Fruit fly (Drosophila melanogaster) whole organism, embryonic: Measurements from ENCODE around the gene CG5160.
A peak's percentile ranks its signal among the peaks of the same experiment; 100 is the strongest.

Experiments
- Asciz ChIP-seq: fragments of 200-800 bp; sonication (Bioruptor generic); optimal IDR thresholded peaks from 2 replicates; lab custom pipeline; 2017; ENCODE audit warnings: missing biosample characterization, mild to moderate bottlenecking, missing genetic modification characterization, missing genetic modification reagents
- Bteb2 ChIP-seq: fragments of 200-800 bp; sonication (Bioruptor generic); optimal IDR thresholded peaks from 2 replicates; lab custom pipeline; 2016; ENCODE audit warnings: missing biosample characterization, missing genetic modification characterization
- C15 ChIP-seq: fragments of 200-800 bp; sonication (Bioruptor generic); IDR thresholded peaks from 3 replicates; pipeline ENCODE4 v1.3.6; 2022; ENCODE audit warnings: missing biosample characterization, missing genetic modification characterization
- CG10654 ChIP-seq: fragments of 200-800 bp; sonication (Bioruptor generic); optimal IDR thresholded peaks from 2 replicates; lab custom pipeline; 2016; ENCODE audit warnings: missing biosample characterization, missing genetic modification characterization
- CG11560 ChIP-seq: fragments of 200-800 bp; sonication (Bioruptor generic); IDR thresholded peaks from 3 replicates; pipeline ENCODE4 v1.3.6; 2022; ENCODE audit warnings: missing biosample characterization, missing genetic modification characterization
- CG12155 ChIP-seq: fragments of 200-800 bp; sonication (Bioruptor generic); optimal IDR thresholded peaks from 3 replicates; lab custom pipeline; 2016; ENCODE audit warnings: missing biosample characterization, missing genetic modification characterization
- CG12942 ChIP-seq: fragments of 200-800 bp; sonication (Bioruptor generic); optimal IDR thresholded peaks from 3 replicates; lab custom pipeline; 2016; ENCODE audit warnings: missing biosample characterization, missing genetic modification characterization
- CG17328 ChIP-seq: fragments of 200-800 bp; sonication (Bioruptor generic); IDR thresholded peaks from 2 replicates; pipeline ENCODE4 v1.3.6; 2022; ENCODE audit warnings: missing biosample characterization, missing genetic modification characterization
- CG17361 ChIP-seq: fragments of 200-800 bp; sonication (Bioruptor generic); IDR thresholded peaks from 3 replicates; pipeline ENCODE4 v1.3.6; 2022; ENCODE audit warnings: missing biosample characterization, missing genetic modification characterization
- CG3065 ChIP-seq: fragments of 200-800 bp; sonication (Bioruptor generic); optimal IDR thresholded peaks from 2 replicates; lab custom pipeline; 2016; ENCODE audit warnings: missing biosample characterization, missing genetic modification characterization
- CG31224 ChIP-seq: fragments of 200-800 bp; sonication (Bioruptor generic); IDR thresholded peaks from 2 replicates; pipeline ENCODE4 v1.3.6; 2022; ENCODE audit warnings: missing biosample characterization, missing genetic modification characterization
- CG5953 ChIP-seq: fragments of 200-800 bp; sonication (Bioruptor generic); IDR thresholded peaks from 2 replicates; pipeline ENCODE4 v1.3.6; 2022; ENCODE audit warnings: missing biosample characterization, missing genetic modification characterization
- CG8765 ChIP-seq: fragments of 200-800 bp; sonication (Bioruptor generic); IDR thresholded peaks from 2 replicates; pipeline ENCODE4 v1.3.6; 2022; ENCODE audit warnings: missing biosample characterization, missing genetic modification characterization
- Dip3 ChIP-seq: fragments of 200-800 bp; sonication (Bioruptor generic); optimal IDR thresholded peaks from 3 replicates; lab custom pipeline; 2016; ENCODE audit warnings: missing biosample characterization, missing genetic modification characterization
- E2f1 ChIP-seq: fragments of 200-800 bp; sonication (Bioruptor generic); IDR thresholded peaks from 2 replicates; pipeline ENCODE4 v1.3.6; 2022; ENCODE audit warnings: missing biosample characterization, missing genetic modification characterization
- Elba2 ChIP-seq: fragments of 200-800 bp; sonication (Bioruptor generic); optimal IDR thresholded peaks from 3 replicates; lab custom pipeline; 2016; ENCODE audit warnings: missing biosample characterization, missing genetic modification characterization
- Fer2 ChIP-seq: fragments of 200-800 bp; sonication (Bioruptor generic); optimal IDR thresholded peaks from 2 replicates; lab custom pipeline; 2018; ENCODE audit warnings: missing biosample characterization, mild to moderate bottlenecking, missing genetic modification characterization, moderate library complexity
- Hey ChIP-seq: fragments of 200-800 bp; sonication (Bioruptor generic); optimal IDR thresholded peaks from 3 replicates; lab custom pipeline; 2018; ENCODE audit warnings: missing biosample characterization, mild to moderate bottlenecking, missing genetic modification characterization
- Hmx ChIP-seq: fragments of 200-800 bp; sonication (Bioruptor generic); optimal IDR thresholded peaks from 2 replicates; lab custom pipeline; 2016; ENCODE audit warnings: missing biosample characterization, missing genetic modification characterization
- Hr39 ChIP-seq: fragments of >200 bp; optimal IDR thresholded peaks from 2 replicates; lab custom pipeline; 2017
- MESR4 ChIP-seq: fragments of 200-800 bp; sonication (Bioruptor generic); optimal IDR thresholded peaks from 2 replicates; lab custom pipeline; 2018; ENCODE audit warnings: missing biosample characterization, mild to moderate bottlenecking, missing genetic modification characterization, moderate library complexity
- NfI ChIP-seq: fragments of 200-800 bp; sonication (Bioruptor generic); optimal IDR thresholded peaks from 3 replicates; lab custom pipeline; 2018; ENCODE audit warnings: missing biosample characterization, mild to moderate bottlenecking, missing genetic modification characterization, moderate library complexity
- Oaz ChIP-seq: fragments of 200-800 bp; sonication (Bioruptor generic); IDR thresholded peaks from 2 replicates; pipeline ENCODE4 v1.3.6; 2022; ENCODE audit warnings: missing biosample characterization, missing genetic modification characterization
- Opbp ChIP-seq: fragments of 200-800 bp; sonication (Bioruptor generic); IDR thresholded peaks from 3 replicates; pipeline ENCODE4 v1.3.6; 2022; ENCODE audit warnings: missing biosample characterization, missing genetic modification characterization; ENCODE audit not compliant: partially characterized antibody
- Sin3A ChIP-seq: fragments of >200 bp; optimal IDR thresholded peaks from 2 replicates; lab custom pipeline; 2018
- Xrp1 ChIP-seq: fragments of 200-800 bp; sonication (Bioruptor generic); IDR thresholded peaks from 2 replicates; pipeline ENCODE4 v1.3.6; 2022; ENCODE audit warnings: missing biosample characterization, missing genetic modification characterization
- al ChIP-seq: fragments of 200-800 bp; sonication (Bioruptor generic); IDR thresholded peaks from 2 replicates; pipeline ENCODE4 v1.3.6; 2022; ENCODE audit warnings: missing biosample characterization, missing genetic modification characterization
- ap ChIP-seq: fragments of 200-800 bp; sonication (Bioruptor generic); IDR thresholded peaks from 2 replicates; pipeline ENCODE4 v1.3.6; 2022; ENCODE audit warnings: missing biosample characterization, missing genetic modification characterization
- ato ChIP-seq: fragments of 200-800 bp; sonication (Bioruptor generic); IDR thresholded peaks from 2 replicates; pipeline ENCODE4 v1.3.6; 2022; ENCODE audit warnings: missing biosample characterization, missing genetic modification characterization; ENCODE audit not compliant: partially characterized antibody
- crc ChIP-seq: fragments of 200-800 bp; sonication (Bioruptor generic); optimal IDR thresholded peaks from 2 replicates; lab custom pipeline; 2016; ENCODE audit warnings: missing biosample characterization, missing genetic modification characterization
- crol ChIP-seq: fragments of 200-800 bp; sonication (Bioruptor generic); IDR thresholded peaks from 2 replicates; pipeline ENCODE4 v1.3.6; 2022; ENCODE audit warnings: missing biosample characterization, missing genetic modification characterization
- dmrt99B ChIP-seq: fragments of 200-800 bp; sonication (Bioruptor generic); optimal IDR thresholded peaks from 2 replicates; lab custom pipeline; 2018; ENCODE audit warnings: missing biosample characterization, mild to moderate bottlenecking, missing genetic modification characterization, moderate library complexity
- ham ChIP-seq: fragments of 200-800 bp; sonication (Bioruptor generic); IDR thresholded peaks from 2 replicates; pipeline ENCODE4 v1.3.6; 2022; ENCODE audit warnings: missing biosample characterization, missing genetic modification characterization
- hkb ChIP-seq, 2 experiments: fragments of 200-800 bp in 1 of 2; fragments of >200 bp in 1 of 2; sonication (Bioruptor generic) in 1 of 2; IDR thresholded peaks in 1 of 2; optimal IDR thresholded peaks in 1 of 2; 2 replicates each; pipeline versions ENCODE4 v1.3.6 to Lab custom; 2017 to 2022; ENCODE audit warnings: missing biosample characterization in 1 of 2, missing genetic modification characterization in 1 of 2
- ken ChIP-seq: fragments of 200-800 bp; sonication (Bioruptor generic); IDR thresholded peaks from 3 replicates; pipeline ENCODE4 v1.3.6; 2022; ENCODE audit warnings: missing biosample characterization, missing genetic modification characterization
- lbe ChIP-seq: fragments of 200-800 bp; sonication (Bioruptor generic); optimal IDR thresholded peaks from 2 replicates; lab custom pipeline; 2016; ENCODE audit warnings: missing biosample characterization, mild to moderate bottlenecking, missing genetic modification characterization
- lola ChIP-seq, 3 experiments: fragments of >200 bp in 2 of 3; fragments of 200-800 bp in 1 of 3; sonication (Bioruptor generic) in 1 of 3; optimal IDR thresholded peaks; 2 replicates each; lab custom pipeline; 2017 to 2019; ENCODE audit warnings: missing biosample characterization in 3 of 3, missing genetic modification characterization in 3 of 3, mild to moderate bottlenecking in 1 of 3, moderate library complexity in 1 of 3
- mld ChIP-seq: fragments of 200-800 bp; sonication (Bioruptor generic); IDR thresholded peaks from 3 replicates; pipeline ENCODE4 v1.3.6; 2022; ENCODE audit warnings: missing biosample characterization, missing genetic modification characterization; ENCODE audit not compliant: partially characterized antibody
- nerfin-1 ChIP-seq: fragments of 200-800 bp; sonication (Bioruptor generic); optimal IDR thresholded peaks from 3 replicates; lab custom pipeline; 2019; ENCODE audit warnings: missing biosample characterization, mild to moderate bottlenecking, missing genetic modification characterization, moderate library complexity
- nmo ChIP-seq: fragments of 200-800 bp; sonication (Bioruptor generic); optimal IDR thresholded peaks from 2 replicates; lab custom pipeline; 2018; ENCODE audit warnings: missing biosample characterization, mild to moderate bottlenecking, missing genetic modification characterization, moderate library complexity
- prd ChIP-seq, 3 experiments: fragments of >200 bp in 2 of 3; fragments of 200-800 bp in 1 of 3; sonication (Bioruptor generic) in 1 of 3; optimal IDR thresholded peaks in 2 of 3; IDR thresholded peaks in 1 of 3; 2 replicates in 2 of 3; 3 replicates in 1 of 3; pipeline versions ENCODE4 v1.3.6 to Lab custom; 2017 to 2022; ENCODE audit warnings: missing biosample characterization in 1 of 3, missing genetic modification characterization in 1 of 3
- psq ChIP-seq: fragments of 200-800 bp; sonication (Bioruptor generic); optimal IDR thresholded peaks from 2 replicates; lab custom pipeline; 2017; ENCODE audit warnings: missing biosample characterization, missing genetic modification characterization
- pum ChIP-seq: fragments of 200-800 bp; sonication (Bioruptor generic); optimal IDR thresholded peaks from 2 replicates; lab custom pipeline; 2016; ENCODE audit warnings: missing biosample characterization, missing genetic modification characterization
- sisA ChIP-seq: fragments of 200-800 bp; sonication (Bioruptor generic); IDR thresholded peaks from 2 replicates; pipeline ENCODE4 v1.3.6; 2022; ENCODE audit warnings: missing biosample characterization, missing genetic modification characterization
- slou ChIP-seq: fragments of 200-800 bp; sonication (Bioruptor generic); optimal IDR thresholded peaks from 3 replicates; lab custom pipeline; 2016; ENCODE audit warnings: missing biosample characterization, missing genetic modification characterization
- tna ChIP-seq: fragments of 200-800 bp; sonication (Bioruptor generic); IDR thresholded peaks from 2 replicates; pipeline ENCODE4 v1.3.6; 2022; ENCODE audit warnings: missing biosample characterization, missing genetic modification characterization; ENCODE audit not compliant: partially characterized antibody
- vfl ChIP-seq: fragments of 200-800 bp; sonication (Bioruptor generic); optimal IDR thresholded peaks from 2 replicates; lab custom pipeline; 2016; ENCODE audit warnings: missing biosample characterization, missing genetic modification characterization
- zen2 ChIP-seq: fragments of 200-800 bp; sonication (Bioruptor generic); IDR thresholded peaks from 3 replicates; pipeline ENCODE4 v1.3.6; 2022; ENCODE audit warnings: missing biosample characterization, missing genetic modification characterization; ENCODE audit not compliant: partially characterized antibody

CG5160 gene

dm6 chr2L:7420305-7421287 is 22.0 kb upstream of the CG5160 start (continued):
- TF ChIP-seq dmrt99B (tag; lab: Kevin White, UChicago) = peak; percentile 56
- TF ChIP-seq slou (GFP tag; lab: Kevin White, UChicago) = peak; percentile 61
- TF ChIP-seq Elba2 = no peak
- peak; percentile 67 for TF ChIP-seq al (GFP tag; lab: Robert Waterston, UW)
- TF ChIP-seq prd (optimal IDR thresholded peaks at IDR 0.05; lab: Kevin White, UChicago) = no peak
- peak; percentile 81 for TF ChIP-seq prd (GFP tag; IDR thresholded peaks at IDR 0.05; lab: Robert Waterston, UW)
- peak; percentile 57; the same call in 1 of the 2 replicates for TF ChIP-seq CG5953
- TF ChIP-seq CG12942 (GFP tag; lab: Kevin White, UChicago) = peak; percentile 19
- no peak for TF ChIP-seq CG10654 (GFP tag; lab: Kevin White, UChicago)
- no peak for TF ChIP-seq Oaz
- TF ChIP-seq Hey (tag; lab: Kevin White, UChicago) = no peak
- TF ChIP-seq lola (GFP tag; optimal IDR thresholded peaks at IDR 0.05; lab: Kevin White, UChicago) = peak in 1 of 3 experiments; percentile 27
- no peak for TF ChIP-seq Sin3A (lab: Kevin White, UChicago)
- peak; percentile 80 for TF ChIP-seq lbe (GFP tag; lab: Kevin White, UChicago)
- TF ChIP-seq crc = no peak
- TF ChIP-seq CG8765 (GFP tag; lab: Robert Waterston, UW) = no peak; the same call in 1 of the 2 replicates
- peak; percentile 58 for TF ChIP-seq E2f1
- no peak for TF ChIP-seq CG3065 (GFP tag; lab: Kevin White, UChicago)
- TF ChIP-seq C15 (GFP tag; lab: Robert Waterston, UW) = no peak; the same call in 2 of the 3 replicates
- no peak for TF ChIP-seq ham (GFP tag; lab: Robert Waterston, UW)
- TF ChIP-seq Bteb2 (GFP tag; lab: Kevin White, UChicago) = no peak
- peak; percentile 51 for TF ChIP-seq NfI (GFP tag; lab: Kevin White, UChicago)
- TF ChIP-seq crol (GFP tag; lab: Robert Waterston, UW) = 0 out of 2 replicates have a peak, but pooled peaks have one; percentile 36
- no peak for TF ChIP-seq psq (GFP tag; lab: Kevin White, UChicago)
- no peak for TF ChIP-seq Hr39 (lab: Kevin White, UChicago)
- no peak for TF ChIP-seq tna (GFP tag; lab: Robert Waterston, UW)
- TF ChIP-seq Asciz (GFP tag; lab: Kevin White, UChicago) = no peak
- TF ChIP-seq CG11560 (tag; lab: Robert Waterston, UW) = peak; percentile 43; the same call in 1 of the 3 replicates
- no peak for TF ChIP-seq hkb (optimal IDR thresholded peaks at IDR 0.05; lab: Kevin White, UChicago)
- TF ChIP-seq hkb (GFP tag; IDR thresholded peaks at IDR 0.05; lab: Robert Waterston, UW) = peak; percentile 60
- no peak for TF ChIP-seq MESR4 (GFP tag; lab: Kevin White, UChicago)
- no peak for TF ChIP-seq Opbp (GFP tag; lab: Robert Waterston, UW)
- TF ChIP-seq Xrp1 = peak; percentile 65
- peak; percentile 59 for TF ChIP-seq CG17328 (GFP tag; lab: Robert Waterston, UW)
- no peak for TF ChIP-seq zen2 (GFP tag; lab: Robert Waterston, UW)
- no peak for TF ChIP-seq ap (GFP tag; lab: Robert Waterston, UW)
- TF ChIP-seq Fer2 (tag; lab: Kevin White, UChicago) = no peak
- TF ChIP-seq mld = no peak
- peak; percentile 55 for TF ChIP-seq vfl (GFP tag; lab: Kevin White, UChicago)
- peak; percentile 48 for TF ChIP-seq Dip3 (GFP tag; lab: Kevin White, UChicago)
- peak; percentile 16 for TF ChIP-seq nmo (GFP tag; lab: Kevin White, UChicago)
- no peak for TF ChIP-seq Hmx (GFP tag; lab: Kevin White, UChicago)
- TF ChIP-seq ato (GFP tag; lab: Robert Waterston, UW) = no peak
- peak; percentile 30; the same call in 1 of the 3 replicates for TF ChIP-seq ken (GFP tag; lab: Robert Waterston, UW)
- TF ChIP-seq pum (GFP tag; lab: Kevin White, UChicago) = peak; percentile 2
- peak; percentile 65 for TF ChIP-seq CG31224
- no peak for TF ChIP-seq nerfin-1
- peak; percentile 75 for TF ChIP-seq sisA (GFP tag; lab: Robert Waterston, UW)
- TF ChIP-seq CG12155 (GFP tag; lab: Kevin White, UChicago) = peak; percentile 40
- TF ChIP-seq CG17361 = peak; percentile 47; the same call in 1 of the 3 replicates
